Fruit fly (Drosophila melanogaster): Measurements from ENCODE around the gene spri.

The spri gene

dm6 chrX:10587445-10587844 lies 2.2 kb upstream of the spri start (continued):
- peak; percentile 49; the same call in 1 of the 2 replicates for TF ChIP-seq lmd (GFP tag; IDR thresholded peaks at IDR 0.05)
- TF ChIP-seq ab (GFP tag; optimal IDR thresholded peaks at IDR 0.05): no peak
- peak; percentile 39 for TF ChIP-seq CG9817 (tag; optimal IDR thresholded peaks at IDR 0.05)
- peak; percentile 68 for TF ChIP-seq lab (GFP tag; optimal IDR thresholded peaks at IDR 0.05)
- no peak for TF ChIP-seq cas (GFP tag; IDR thresholded peaks at IDR 0.05)
- TF ChIP-seq stwl (tag; optimal IDR thresholded peaks at IDR 0.05): no peak
- peak; percentile 10 for TF ChIP-seq Blimp-1 (GFP tag; optimal IDR thresholded peaks at IDR 0.05)
- peak; percentile 24 for TF ChIP-seq ind (GFP tag; optimal IDR thresholded peaks at IDR 0.05)
- peak; percentile 66 for TF ChIP-seq Ptx1 (GFP tag; IDR thresholded peaks at IDR 0.05)
- TF ChIP-seq otp (GFP tag; IDR thresholded peaks at IDR 0.05): peak; percentile 43; the same call in 1 of the 3 replicates
- peak; percentile 50 for TF ChIP-seq HLH54F (GFP tag; optimal IDR thresholded peaks at IDR 0.05)
- TF ChIP-seq CG15269 (tag; optimal IDR thresholded peaks at IDR 0.05): peak; percentile 47
- TF ChIP-seq CG32532 (GFP tag; IDR thresholded peaks at IDR 0.05): peak; percentile 53
- TF ChIP-seq CG1792 (GFP tag; optimal IDR thresholded peaks at IDR 0.05): no peak
- peak; percentile 5 for TF ChIP-seq CG4854 (GFP tag; optimal IDR thresholded peaks at IDR 0.05)
- TF ChIP-seq CG6854 (GFP tag; optimal IDR thresholded peaks at IDR 0.05): no peak
- peak; percentile 3 for TF ChIP-seq Hsf (GFP tag; optimal IDR thresholded peaks at IDR 0.05)
- no peak for TF ChIP-seq CG2889 (GFP tag; IDR thresholded peaks at IDR 0.05)
- TF ChIP-seq Med (GFP tag): peak; percentile 91
- TF ChIP-seq klu (GFP tag; IDR thresholded peaks at IDR 0.05): no peak
- TF ChIP-seq org-1 (GFP tag; optimal IDR thresholded peaks at IDR 0.05): peak; percentile 6
- TF ChIP-seq CG3281 (GFP tag; optimal IDR thresholded peaks at IDR 0.05): peak; percentile 50
- TF ChIP-seq CG12071 (GFP tag; optimal IDR thresholded peaks at IDR 0.05): no peak
- 0 out of 3 replicates have a peak, but pooled peaks have one; percentile 32 for TF ChIP-seq C15 (GFP tag; IDR thresholded peaks at IDR 0.05)
- TF ChIP-seq CG7839 (tag; optimal IDR thresholded peaks at IDR 0.05): peak; percentile 59
- peak; percentile 31 for TF ChIP-seq CG8924 (tag; optimal IDR thresholded peaks at IDR 0.05)
- TF ChIP-seq Sox102F (GFP tag; optimal IDR thresholded peaks at IDR 0.05): peak; percentile 22
- TF ChIP-seq Trl (optimal IDR thresholded peaks at IDR 0.05): no peak
- peak; percentile 44 for TF ChIP-seq Trl (GFP tag; optimal IDR thresholded peaks at IDR 0.05)
- TF ChIP-seq Optix (GFP tag; IDR thresholded peaks at IDR 0.05): peak; percentile 51; the same call in 1 of the 3 replicates
- 0 out of 2 replicates have a peak, but pooled peaks have one; percentile 27 for TF ChIP-seq CG1024 (GFP tag; IDR thresholded peaks at IDR 0.05)
- TF ChIP-seq CG3847 (GFP tag; IDR thresholded peaks at IDR 0.05): peak; percentile 32; the same call in 1 of the 2 replicates
- peak; percentile 61 for TF ChIP-seq CG2120 (GFP tag; optimal IDR thresholded peaks at IDR 0.05)
- no peak for TF ChIP-seq btn (GFP tag; optimal IDR thresholded peaks at IDR 0.05)
- TF ChIP-seq unpg (GFP tag; optimal IDR thresholded peaks at IDR 0.05): peak; percentile 29
- TF ChIP-seq kay (GFP tag; optimal IDR thresholded peaks at IDR 0.05): peak; percentile 7
- TF ChIP-seq Ssrp (tag; optimal IDR thresholded peaks at IDR 0.05): no peak
- TF ChIP-seq CG11696 (GFP tag; IDR thresholded peaks at IDR 0.05): 0 out of 2 replicates have a peak, but pooled peaks have one; percentile 7
- peak; percentile 52 for TF ChIP-seq CG11247 (GFP tag; IDR thresholded peaks at IDR 0.05)
- TF ChIP-seq grau (tag; optimal IDR thresholded peaks at IDR 0.05): peak; percentile 48
- TF ChIP-seq Dbx (GFP tag; IDR thresholded peaks at IDR 0.05): 0 out of 3 replicates have a peak, but pooled peaks have one; percentile 40
- TF ChIP-seq danr (GFP tag; IDR thresholded peaks at IDR 0.05): 0 out of 2 replicates have a peak, but pooled peaks have one; percentile 16
- TF ChIP-seq ap (GFP tag; IDR thresholded peaks at IDR 0.05): peak; percentile 4; the same call in 1 of the 2 replicates
- TF ChIP-seq hkb (optimal IDR thresholded peaks at IDR 0.05): no peak
- peak; percentile 46 for TF ChIP-seq hkb (GFP tag; IDR thresholded peaks at IDR 0.05)
- peak; percentile 12 for TF ChIP-seq scrt (GFP tag; optimal IDR thresholded peaks at IDR 0.05)
- no peak for TF ChIP-seq CG15011 (GFP tag; optimal IDR thresholded peaks at IDR 0.05)
- 0 out of 2 replicates have a peak, but pooled peaks have one; percentile 18 for TF ChIP-seq CG31441 (GFP tag; IDR thresholded peaks at IDR 0.05)
- 0 out of 2 replicates have a peak, but pooled peaks have one; percentile 37 for TF ChIP-seq CG4730 (GFP tag; IDR thresholded peaks at IDR 0.05)
- peak; percentile 74; the same call in 2 of the 3 replicates for TF ChIP-seq dysf (GFP tag; IDR thresholded peaks at IDR 0.05)
- peak; percentile 34; the same call in 1 of the 2 replicates for TF ChIP-seq dimm (GFP tag; IDR thresholded peaks at IDR 0.05)
- peak; percentile 43; the same call in 1 of the 2 replicates for TF ChIP-seq Xrp1 (GFP tag; IDR thresholded peaks at IDR 0.05)

Measured in whole organism, embryonic.